Worm (Caenorhabditis elegans): ENCODE data around the gene B0416.3.
A peak's percentile ranks its signal among the peaks of the same experiment; 100 is the strongest.

B0416.3 gene

DNA sequence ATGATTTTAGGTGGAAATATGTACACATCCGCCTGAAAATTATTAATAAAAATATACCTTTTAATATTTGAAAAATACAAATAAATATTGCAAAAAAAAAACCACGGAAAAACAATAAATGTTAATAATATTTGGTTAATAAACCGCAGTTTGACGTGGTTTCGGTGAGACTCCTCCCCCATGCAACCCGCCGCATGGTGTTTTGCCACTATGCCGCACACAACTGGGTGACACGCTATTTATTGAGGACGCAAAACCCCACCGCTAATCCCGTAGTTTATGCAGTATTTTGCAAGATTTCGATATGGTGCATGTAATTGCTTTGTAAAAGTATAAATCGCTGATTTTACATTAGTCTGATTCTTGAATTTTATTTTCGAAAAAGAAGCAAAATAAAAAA, 5.1 kb downstream of the B0416.3 start, which contains the start of gene gly-13 (continued):
- TF ChIP-seq elt-4 (tag; optimal IDR thresholded peaks at IDR 0.05) (no peak), lin-11 (tag; optimal IDR thresholded peaks at IDR 0.05) (peak; percentile 46), K02D7.2 (tag; optimal IDR thresholded peaks at IDR 0.05) (no peak), pha-2 (tag; optimal IDR thresholded peaks at IDR 0.05) (peak; percentile 55), ceh-6 (GFP tag; optimal IDR thresholded peaks at IDR 0.05) (peak; percentile 51), K09A11.1 (tag; optimal IDR thresholded peaks at IDR 0.05; ENCODE audit: insufficient read depth) (peak; percentile 88), fkh-6 (tag; optimal IDR thresholded peaks at IDR 0.05) (peak; percentile 29), unc-3 (GFP tag; conservative IDR thresholded peaks at IDR 0.05) (no peak), unc-3 (tag; optimal IDR thresholded peaks at IDR 0.05) (peak; percentile 42), C08G9.2 (tag; optimal IDR thresholded peaks at IDR 0.05) (no peak), nfya-1 (tag; optimal IDR thresholded peaks at IDR 0.05) (peak; percentile 68), odd-2 (tag; optimal IDR thresholded peaks at IDR 0.05) (peak; percentile 58), fkh-10 (GFP tag; optimal IDR thresholded peaks at IDR 0.05) (no peak), ceh-48 (tag; optimal IDR thresholded peaks at IDR 0.05) (no peak), hlh-30 (tag; optimal IDR thresholded peaks at IDR 0.05; ENCODE audit: insufficient read depth) (no peak), unc-55 (GFP tag; optimal IDR thresholded peaks at IDR 0.05) (no peak), tbx-7 (tag; optimal IDR thresholded peaks at IDR 0.05) (no peak), ref-2 (tag; optimal IDR thresholded peaks at IDR 0.05) (peak; percentile 44), dmd-4 (tag; optimal IDR thresholded peaks at IDR 0.05; ENCODE audit: borderline replicate concordance) (peak; percentile 26), lim-6 (tag; optimal IDR thresholded peaks at IDR 0.05) (no peak), ceh-9 (tag; optimal IDR thresholded peaks at IDR 0.05) (no peak), hlh-15 (tag; optimal IDR thresholded peaks at IDR 0.05) (peak; percentile 56), ceh-30 (tag; optimal IDR thresholded peaks at IDR 0.05) (no peak), F13H6.1 (tag; optimal IDR thresholded peaks at IDR 0.05) (peak; percentile 37), C38D4.7 (GFP tag; optimal IDR thresholded peaks at IDR 0.05) (peak; percentile 48), nhr-11 (tag; optimal IDR thresholded peaks at IDR 0.05) (no peak), hlh-6 (tag; optimal IDR thresholded peaks at IDR 0.05) (no peak), sox-4 (tag; optimal IDR thresholded peaks at IDR 0.05) (peak; percentile 70), pha-4 (tag; optimal IDR thresholded peaks at IDR 0.05) (no peak), elt-2 (tag; optimal IDR thresholded peaks at IDR 0.05) (peak; percentile 82), ceh-2 (tag; optimal IDR thresholded peaks at IDR 0.05) (peak; percentile 38)

DNA sequence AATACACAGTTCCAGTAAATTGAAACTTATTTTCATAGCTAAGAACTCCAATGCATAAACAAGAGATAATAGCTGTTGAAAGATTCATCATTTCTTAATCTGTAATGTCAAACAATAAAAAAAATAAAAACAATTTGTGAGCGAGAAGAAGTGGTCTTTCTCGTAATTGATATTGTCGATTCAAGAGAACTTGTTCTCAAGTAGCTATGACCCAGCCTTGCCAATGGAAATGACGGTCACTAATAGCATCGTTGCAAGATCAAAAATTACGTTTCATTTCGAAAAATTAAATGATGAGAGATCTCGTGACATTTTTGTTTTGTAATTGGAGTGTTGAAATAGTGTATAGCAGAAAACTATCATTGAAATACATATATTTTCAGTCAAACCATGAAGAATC, 6.4 kb downstream of the B0416.3 start, which contains the start of gene B0416.7:
Gene B0416.7, minus strand, starts transcription at position 101 of the 400 bp plus-strand sequence.
- TF ChIP-seq eyg-1 (tag; optimal IDR thresholded peaks at IDR 0.05) (no peak), tbx-7 (tag; optimal IDR thresholded peaks at IDR 0.05) (no peak), tbx-2 (tag; optimal IDR thresholded peaks at IDR 0.05) (no peak), hlh-13 (GFP tag; optimal IDR thresholded peaks at IDR 0.05) (no peak), K09A11.1 (tag; optimal IDR thresholded peaks at IDR 0.05; ENCODE audit: insufficient read depth) (no peak), fkh-10 (GFP tag; optimal IDR thresholded peaks at IDR 0.05) (no peak), Y22D7AL.16 (tag; optimal IDR thresholded peaks at IDR 0.05) (no peak), ztf-16 (tag; optimal IDR thresholded peaks at IDR 0.05) (no peak), pqm-1 (tag; optimal IDR thresholded peaks at IDR 0.05) (no peak), unc-86 (tag; optimal IDR thresholded peaks at IDR 0.05) (no peak), hlh-8 (tag; optimal IDR thresholded peaks at IDR 0.05) (no peak), F13H6.1 (tag; optimal IDR thresholded peaks at IDR 0.05) (no peak), K02D7.2 (tag; optimal IDR thresholded peaks at IDR 0.05) (no peak), ceh-31 (tag; optimal IDR thresholded peaks at IDR 0.05) (no peak), pat-9 (tag; optimal IDR thresholded peaks at IDR 0.05) (no peak), hlh-6 (tag; optimal IDR thresholded peaks at IDR 0.05) (no peak)
